Fruit fly (Drosophila melanogaster): ENCODE data around the gene Ctr9.

- TF ChIP-seq Crg-1 (GFP tag; optimal IDR thresholded peaks at IDR 0.05): no peak
- peak; percentile 38 for TF ChIP-seq tj (GFP tag; optimal IDR thresholded peaks at IDR 0.05)
- TF ChIP-seq bab1 (GFP tag; optimal IDR thresholded peaks at IDR 0.05): no peak
- TF ChIP-seq CG12768 (GFP tag; optimal IDR thresholded peaks at IDR 0.05): no peak
- no peak for TF ChIP-seq kay (GFP tag; ENCODE audit: borderline replicate concordance)
- no peak for TF ChIP-seq ovo (GFP tag; optimal IDR thresholded peaks at IDR 0.05)
- TF ChIP-seq Hr96 (GFP tag; optimal IDR thresholded peaks at IDR 0.05): no peak
- TF ChIP-seq CG5204 (GFP tag; optimal IDR thresholded peaks at IDR 0.05): no peak
- no peak for TF ChIP-seq CG7045 (GFP tag; optimal IDR thresholded peaks at IDR 0.05)
- TF ChIP-seq cic (GFP tag; optimal IDR thresholded peaks at IDR 0.05): no peak
Observed at dm6 chr3L:1323136-1323535, 16.1 kb downstream of the Ctr9 start.

Measured in whole organism, adult.